Fruit fly (Drosophila melanogaster): Measurements from ENCODE around the gene chinmo.

DNA sequence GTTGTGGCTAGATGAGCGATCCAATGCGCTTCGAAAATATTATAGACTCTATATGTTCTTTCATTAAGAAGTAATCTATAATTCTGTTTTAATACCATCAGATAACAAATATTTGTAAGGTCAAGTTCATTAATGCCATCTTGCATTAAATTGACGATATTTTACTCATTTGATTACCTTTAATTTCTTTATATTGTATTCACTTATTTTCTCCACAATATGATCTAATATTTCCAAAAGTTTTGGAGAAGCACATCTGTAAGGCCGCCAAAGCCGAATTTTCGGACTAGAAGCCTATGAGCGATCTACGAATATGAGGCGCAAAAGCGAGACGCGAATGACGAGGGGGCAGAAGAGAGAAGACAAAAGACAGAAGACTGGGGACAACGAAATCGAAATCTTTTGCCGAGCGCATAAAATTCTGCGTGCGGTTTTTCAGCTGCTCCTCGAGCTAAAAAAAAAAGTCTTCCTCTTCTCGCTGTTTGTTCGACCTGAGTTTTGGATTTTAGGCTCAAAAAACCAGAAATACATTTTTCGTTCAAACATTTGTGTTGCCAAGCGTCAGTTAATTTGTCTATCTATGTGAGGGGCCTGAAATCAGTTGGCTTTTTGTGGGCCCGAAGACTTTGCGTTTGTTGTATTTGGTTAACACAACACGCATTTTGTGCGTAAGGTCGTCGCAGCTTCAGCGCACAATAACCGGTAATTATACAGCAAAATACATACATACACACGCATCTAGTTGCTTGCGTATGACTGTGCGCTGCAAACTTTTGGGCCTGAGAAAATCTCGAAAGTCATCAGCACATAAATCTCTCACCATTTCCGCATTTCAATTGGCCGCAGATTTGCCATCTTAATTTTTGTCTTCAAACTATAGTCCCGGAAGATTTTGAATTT is 12.2 kb upstream of the chinmo start:
- TF ChIP-seq CG1792 (GFP tag; optimal IDR thresholded peaks at IDR 0.05) (peak; percentile 98), z (GFP tag; IDR thresholded peaks at IDR 0.05) (no peak), CG31365 (tag; optimal IDR thresholded peaks at IDR 0.05) (peak; percentile 80)
